Worm (Caenorhabditis elegans): ENCODE results near the gene sym-2.

The sym-2 gene

DNA sequence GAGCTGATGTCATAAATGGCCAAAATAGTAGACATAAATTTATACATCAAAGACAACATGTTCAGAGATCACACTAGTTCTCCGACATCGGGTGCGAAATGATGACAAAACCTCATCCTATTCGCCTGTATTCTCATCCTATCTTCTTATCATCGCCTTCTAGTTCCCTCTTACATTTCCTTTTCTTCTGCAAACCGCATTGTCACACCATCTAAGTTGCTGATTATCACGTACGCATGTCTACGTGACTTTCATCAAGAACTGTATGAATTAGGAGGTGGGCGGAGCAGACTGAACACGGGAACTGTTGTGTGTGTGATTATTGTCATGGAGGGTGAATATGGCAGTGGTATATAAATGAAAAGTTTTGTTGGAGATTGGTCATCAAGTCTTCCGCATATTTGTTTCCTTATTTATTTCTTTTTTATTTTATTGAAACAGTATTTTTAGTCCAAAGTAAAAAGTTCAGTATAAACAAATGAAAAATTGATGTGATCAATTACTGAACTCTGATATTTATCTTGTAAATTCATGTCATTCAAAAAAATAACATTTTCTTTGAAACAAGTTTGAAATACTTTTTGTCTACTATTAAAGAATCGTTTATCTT, 28.0 kb downstream of the sym-2 start:
- TF ChIP-seq tbx-2 (tag; optimal IDR thresholded peaks at IDR 0.05): no peak
- TF ChIP-seq nhr-25 (tag; optimal IDR thresholded peaks at IDR 0.05): peak; percentile 73
- peak; percentile 97 for TF ChIP-seq nhr-43 (tag; optimal IDR thresholded peaks at IDR 0.05; ENCODE audit: poor library complexity, severe bottlenecking)
- no peak for TF ChIP-seq pha-4 (tag; optimal IDR thresholded peaks at IDR 0.05)
- peak; percentile 76 for TF ChIP-seq nhr-23 (tag; optimal IDR thresholded peaks at IDR 0.05)
- TF ChIP-seq elt-3 (tag; optimal IDR thresholded peaks at IDR 0.05): peak in 2 of 3 experiments; percentile 62 to 79
- TF ChIP-seq nhr-76 (tag; optimal IDR thresholded peaks at IDR 0.05): peak; percentile 60
- no peak for TF ChIP-seq fkh-2 (tag; optimal IDR thresholded peaks at IDR 0.05)
- no peak for TF ChIP-seq egl-27 (tag; optimal IDR thresholded peaks at IDR 0.05)
- no peak for TF ChIP-seq nhr-12 (tag; optimal IDR thresholded peaks at IDR 0.05)
- TF ChIP-seq elt-1 (tag; optimal IDR thresholded peaks at IDR 0.05): no peak
- no peak for TF ChIP-seq mml-1 (tag; optimal IDR thresholded peaks at IDR 0.05)
- no peak for TF ChIP-seq ceh-28 (tag; optimal IDR thresholded peaks at IDR 0.05)
- TF ChIP-seq elt-2 (tag; optimal IDR thresholded peaks at IDR 0.05): peak; percentile 63
- no peak for TF ChIP-seq lsy-12 (tag; optimal IDR thresholded peaks at IDR 0.05)
- no peak for TF ChIP-seq egl-5 (tag; optimal IDR thresholded peaks at IDR 0.05)
- peak; percentile 20 for TF ChIP-seq nfya-1 (tag; optimal IDR thresholded peaks at IDR 0.05; ENCODE audit: insufficient read depth)
- no peak for TF ChIP-seq hmg-11 (tag; optimal IDR thresholded peaks at IDR 0.05)
- TF ChIP-seq lin-39 (tag; optimal IDR thresholded peaks at IDR 0.05): no peak
- no peak for TF ChIP-seq jun-1 (tag; optimal IDR thresholded peaks at IDR 0.05)
- TF ChIP-seq pqm-1 (tag; optimal IDR thresholded peaks at IDR 0.05): peak; percentile 81
- TF ChIP-seq skn-1 (tag; optimal IDR thresholded peaks at IDR 0.05): peak; percentile 82
- TF ChIP-seq nhr-237 (tag; optimal IDR thresholded peaks at IDR 0.05): no peak
- no peak for TF ChIP-seq snpc-4 (tag; optimal IDR thresholded peaks at IDR 0.05)

DNA sequence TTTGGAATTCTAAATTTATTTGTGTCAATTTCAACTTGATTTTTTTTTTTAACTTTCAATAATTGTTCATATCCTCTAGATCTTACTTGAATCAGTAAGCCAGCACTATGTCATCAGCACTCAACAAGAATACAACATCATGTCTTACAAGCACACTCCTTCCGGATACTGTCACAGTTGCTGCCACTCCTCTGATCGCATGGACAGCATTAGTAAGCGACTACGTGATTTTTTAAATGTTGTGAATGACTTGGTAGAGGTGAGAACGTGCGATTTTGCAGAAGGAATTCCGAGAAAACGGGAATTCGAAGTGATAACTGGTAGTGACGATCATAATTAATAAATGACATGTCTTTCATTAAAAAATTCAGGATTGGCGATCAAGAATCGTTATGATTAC, 30.3 kb downstream of the sym-2 start, which contains the start of gene oac-54:
TSS of gene oac-54 (plus strand) at position 83 of the 400 bp plus-strand sequence.
- TF ChIP-seq ama-1 (optimal IDR thresholded peaks at IDR 0.05) (no peak), zag-1 (tag; optimal IDR thresholded peaks at IDR 0.05) (no peak), egl-5 (tag; optimal IDR thresholded peaks at IDR 0.05) (no peak), daf-12 (tag; optimal IDR thresholded peaks at IDR 0.05) (no peak), fkh-2 (tag; optimal IDR thresholded peaks at IDR 0.05) (no peak), unc-39 (tag; optimal IDR thresholded peaks at IDR 0.05) (no peak), nhr-77 (tag; optimal IDR thresholded peaks at IDR 0.05) (no peak), ztf-4 (tag; optimal IDR thresholded peaks at IDR 0.05) (no peak), ZK546.5 (tag; optimal IDR thresholded peaks at IDR 0.05) (no peak), nfya-1 (tag; optimal IDR thresholded peaks at IDR 0.05; ENCODE audit: insufficient read depth) (no peak)

ce11 chrII:9157125-9157524, 31.2 kb downstream of the sym-2 start:
- no peak for TF ChIP-seq fos-1 (tag; optimal IDR thresholded peaks at IDR 0.05)
- no peak for TF ChIP-seq ceh-9 (tag; optimal IDR thresholded peaks at IDR 0.05)
- TF ChIP-seq elt-2 (tag; optimal IDR thresholded peaks at IDR 0.05): peak; percentile 94
- peak; percentile 82 for TF ChIP-seq pqm-1 (tag; optimal IDR thresholded peaks at IDR 0.05)
- TF ChIP-seq fkh-10 (GFP tag; optimal IDR thresholded peaks at IDR 0.05): no peak

DNA sequence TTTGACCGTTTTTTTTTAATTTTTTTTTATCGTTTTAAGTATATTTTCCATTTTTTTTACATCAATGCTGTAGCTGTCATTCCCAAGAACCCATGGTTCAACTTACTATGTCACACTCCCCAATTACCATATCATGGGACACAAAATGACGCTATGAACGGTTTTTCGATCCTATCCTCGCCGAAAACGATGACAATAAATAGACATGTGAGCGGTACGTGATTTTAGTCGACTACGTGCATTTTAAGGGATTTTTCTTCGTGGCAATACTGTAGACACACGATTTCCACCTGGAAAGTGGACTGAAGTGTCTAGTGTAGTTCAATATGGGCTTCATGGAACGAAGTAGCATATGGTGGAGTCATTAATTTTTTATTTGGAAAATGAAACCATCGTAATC, 32.0 kb downstream of the sym-2 start:
- TF ChIP-seq elt-2 (tag; optimal IDR thresholded peaks at IDR 0.05) (peak; percentile 29), elt-1 (tag; optimal IDR thresholded peaks at IDR 0.05) (no peak)

DNA sequence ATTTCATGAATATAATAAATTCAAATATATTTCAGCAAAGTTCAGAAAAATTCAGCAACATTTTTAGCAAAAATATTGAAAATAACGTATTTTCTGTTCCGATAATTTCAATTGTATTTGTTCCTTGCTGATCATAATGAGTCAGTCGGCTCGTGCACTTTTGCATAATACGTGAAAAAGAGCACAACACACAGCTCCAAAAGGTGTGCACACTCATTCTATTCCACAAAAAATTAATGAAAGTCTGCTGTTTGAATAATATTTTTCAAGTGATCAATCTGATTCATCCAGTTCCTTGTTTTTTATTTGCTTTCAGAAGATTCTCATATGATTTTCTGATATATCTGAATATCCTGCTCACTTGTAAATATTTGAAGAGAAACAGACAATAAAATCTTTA, 33.9 kb downstream of the sym-2 start:
- TF ChIP-seq pqm-1 (tag; optimal IDR thresholded peaks at IDR 0.05): peak; percentile 12
- no peak for TF ChIP-seq ceh-9 (tag; optimal IDR thresholded peaks at IDR 0.05)
- TF ChIP-seq sea-2 (GFP tag; optimal IDR thresholded peaks at IDR 0.05): no peak
- no peak for TF ChIP-seq daf-12 (tag; optimal IDR thresholded peaks at IDR 0.05)
